Worm (Caenorhabditis elegans): ENCODE results near the gene R03G8.3.

- TF ChIP-seq flt-1 (GFP tag; IDR thresholded peaks at IDR 0.05) (no peak), med-1 (GFP tag; optimal IDR thresholded peaks at IDR 0.05; ENCODE audit: insufficient read depth) (no peak), ref-1 (GFP tag; conservative IDR thresholded peaks at IDR 0.05) (no peak), tab-1 (GFP tag; IDR thresholded peaks at IDR 0.05) (no peak), ztf-23 (GFP tag; IDR thresholded peaks at IDR 0.05) (no peak)
Observed at ce11 chrX:13084273-13084672, 6.5 kb upstream of the R03G8.3 start, which contains the start of gene R03G8.1.

Measured in whole organism, midembryonic.